Fruit fly (Drosophila melanogaster): ENCODE measurements around the gene CG15399.
A peak's percentile ranks its signal among the peaks of the same experiment; 100 is the strongest.

The CG15399 gene

dm6 chr2L:2731370-2732138, 40.0 kb downstream of the CG15399 start (continued):
- TF ChIP-seq CG14667 (GFP tag; IDR thresholded peaks at IDR 0.05) (peak; percentile 55; the same call in 1 of the 2 replicates), CG6689 (GFP tag; IDR thresholded peaks at IDR 0.05) (peak; percentile 67; the same call in 1 of the 2 replicates), wdn (GFP tag; IDR thresholded peaks at IDR 0.05) (no peak), gce (GFP tag; IDR thresholded peaks at IDR 0.05) (0 out of 3 replicates have a peak, but pooled peaks have one; percentile 34), CG17385 (GFP tag; optimal IDR thresholded peaks at IDR 0.05) (peak; percentile 21), bcd (GFP tag; optimal IDR thresholded peaks at IDR 0.05) (peak; percentile 6), sens-2 (GFP tag; IDR thresholded peaks at IDR 0.05) (peak; percentile 27; the same call in 1 of the 2 replicates), CG1603 (tag; optimal IDR thresholded peaks at IDR 0.05) (peak; percentile 26), CG14050 (GFP tag; IDR thresholded peaks at IDR 0.05) (no peak), CG11504 (tag; optimal IDR thresholded peaks at IDR 0.05) (peak; percentile 57), Drgx (GFP tag; IDR thresholded peaks at IDR 0.05) (peak; percentile 57), dpn (GFP tag; optimal IDR thresholded peaks at IDR 0.05) (peak in 1 of 2 experiments; percentile 8), CG14860 (GFP tag; IDR thresholded peaks at IDR 0.05; ENCODE audit: partially characterized antibody) (no peak), tio (GFP tag; optimal IDR thresholded peaks at IDR 0.05) (no peak), Hmr (GFP tag; optimal IDR thresholded peaks at IDR 0.05) (peak; percentile 10), ap (GFP tag; IDR thresholded peaks at IDR 0.05) (peak; percentile 55; the same call in 1 of the 2 replicates), CG18262 (tag; optimal IDR thresholded peaks at IDR 0.05) (peak; percentile 38), Opbp (GFP tag; IDR thresholded peaks at IDR 0.05; ENCODE audit: partially characterized antibody) (no peak), CG13624 (GFP tag; optimal IDR thresholded peaks at IDR 0.05) (peak; percentile 18), Rx (GFP tag; IDR thresholded peaks at IDR 0.05) (peak; percentile 62; the same call in 1 of the 2 replicates), nmo (GFP tag; optimal IDR thresholded peaks at IDR 0.05) (peak; percentile 29), Sry-δ (GFP tag; optimal IDR thresholded peaks at IDR 0.05) (no peak), crp (GFP tag; optimal IDR thresholded peaks at IDR 0.05) (peak in 1 of 2 experiments; percentile 8), eyg (GFP tag; optimal IDR thresholded peaks at IDR 0.05) (peak; percentile 9), Ptx1 (GFP tag; IDR thresholded peaks at IDR 0.05) (peak; percentile 43), dimm (GFP tag; IDR thresholded peaks at IDR 0.05) (no peak), zen2 (GFP tag; IDR thresholded peaks at IDR 0.05; ENCODE audit: partially characterized antibody) (no peak), Hr3 (GFP tag; optimal IDR thresholded peaks at IDR 0.05) (peak; percentile 10), Bdp1 (GFP tag; optimal IDR thresholded peaks at IDR 0.05) (no peak), sug (tag; optimal IDR thresholded peaks at IDR 0.05) (peak; percentile 35), grau (tag; optimal IDR thresholded peaks at IDR 0.05) (peak; percentile 29), Sry-β (GFP tag; optimal IDR thresholded peaks at IDR 0.05) (no peak), CG31224 (GFP tag; IDR thresholded peaks at IDR 0.05) (peak; percentile 36; the same call in 1 of the 2 replicates), lilli (GFP tag; optimal IDR thresholded peaks at IDR 0.05) (peak; percentile 20), CG15269 (tag; optimal IDR thresholded peaks at IDR 0.05) (peak; percentile 50), ems (GFP tag; optimal IDR thresholded peaks at IDR 0.05) (peak; percentile 23), CG9932 (GFP tag; IDR thresholded peaks at IDR 0.05) (peak; percentile 26; the same call in 1 of the 2 replicates), dysf (GFP tag; IDR thresholded peaks at IDR 0.05) (peak; percentile 39; the same call in 1 of the 3 replicates), slp2 (GFP tag; optimal IDR thresholded peaks at IDR 0.05) (no peak), dmrt99B (tag; optimal IDR thresholded peaks at IDR 0.05) (peak; percentile 68), kay (GFP tag; optimal IDR thresholded peaks at IDR 0.05) (peak; percentile 50), mam (GFP tag; optimal IDR thresholded peaks at IDR 0.05) (peak; percentile 14), CG16779 (GFP tag; IDR thresholded peaks at IDR 0.05) (no peak), crol (GFP tag; IDR thresholded peaks at IDR 0.05) (peak; percentile 47; the same call in 1 of the 2 replicates), Stat92E (GFP tag; optimal IDR thresholded peaks at IDR 0.05) (no peak), ftz-f1 (GFP tag; optimal IDR thresholded peaks at IDR 0.05) (peak; percentile 63), TFAM (GFP tag; optimal IDR thresholded peaks at IDR 0.05) (no peak), CG6175 (GFP tag; IDR thresholded peaks at IDR 0.05) (no peak), cg (GFP tag; optimal IDR thresholded peaks at IDR 0.05) (peak; percentile 3)

Data from whole organism, embryonic.